Fruit fly (Drosophila melanogaster) whole organism, embryonic: ENCODE measurements around the gene CG2533.

Experiments
- B-H1 ChIP-seq: fragments of 200-800 bp; sonication (Bioruptor generic); IDR thresholded peaks from 3 replicates; pipeline ENCODE4 v1.3.6; 2022; ENCODE audit warnings: missing biosample characterization, missing genetic modification characterization
- C15 ChIP-seq: fragments of 200-800 bp; sonication (Bioruptor generic); IDR thresholded peaks from 3 replicates; pipeline ENCODE4 v1.3.6; 2022; ENCODE audit warnings: missing biosample characterization, missing genetic modification characterization
- CG10431 ChIP-seq: fragments of 200-800 bp; sonication (Bioruptor generic); optimal IDR thresholded peaks from 3 replicates; lab custom pipeline; 2018; ENCODE audit warnings: missing biosample characterization, mild to moderate bottlenecking, missing genetic modification characterization
- CG10543 ChIP-seq: fragments of 200-800 bp; sonication (Bioruptor generic); optimal IDR thresholded peaks from 3 replicates; lab custom pipeline; 2017; ENCODE audit warnings: missing biosample characterization, mild to moderate bottlenecking, missing genetic modification characterization, moderate library complexity
- CG12219 ChIP-seq: fragments of 200-800 bp; sonication (Bioruptor generic); optimal IDR thresholded peaks from 3 replicates; lab custom pipeline; 2018; ENCODE audit warnings: missing biosample characterization, mild to moderate bottlenecking, missing genetic modification characterization
- CG14710 ChIP-seq: fragments of 200-800 bp; sonication (Bioruptor generic); optimal IDR thresholded peaks from 3 replicates; lab custom pipeline; 2019; ENCODE audit warnings: missing biosample characterization, mild to moderate bottlenecking, missing genetic modification characterization, moderate library complexity
- CG1529 ChIP-seq: fragments of 200-800 bp; sonication (Bioruptor generic); optimal IDR thresholded peaks from 3 replicates; lab custom pipeline; 2018; ENCODE audit warnings: missing biosample characterization, missing genetic modification characterization
- CG17359 ChIP-seq: fragments of 200-800 bp; sonication (Bioruptor generic); optimal IDR thresholded peaks from 3 replicates; lab custom pipeline; 2018; ENCODE audit warnings: missing biosample characterization, mild to moderate bottlenecking, missing genetic modification characterization, moderate library complexity
- CG17385 ChIP-seq: fragments of 200-800 bp; sonication (Bioruptor generic); optimal IDR thresholded peaks from 3 replicates; lab custom pipeline; 2018; ENCODE audit warnings: missing biosample characterization, mild to moderate bottlenecking, missing genetic modification characterization
- CG17568 ChIP-seq: fragments of 200-800 bp; sonication (Bioruptor generic); optimal IDR thresholded peaks from 2 replicates; lab custom pipeline; 2018; ENCODE audit warnings: missing biosample characterization, mild to moderate bottlenecking, missing genetic modification characterization, moderate library complexity
- CG1792 ChIP-seq: fragments of 200-800 bp; sonication (Bioruptor generic); optimal IDR thresholded peaks from 2 replicates; lab custom pipeline; 2016; ENCODE audit warnings: missing biosample characterization, missing genetic modification characterization
- CG18262 ChIP-seq: fragments of 200-800 bp; optimal IDR thresholded peaks from 3 replicates; lab custom pipeline; 2019; ENCODE audit warnings: missing biosample characterization, mild to moderate bottlenecking, missing genetic modification characterization, moderate library complexity
- CG18619 ChIP-seq: fragments of 200-800 bp; sonication (Bioruptor generic); optimal IDR thresholded peaks from 3 replicates; lab custom pipeline; 2017; ENCODE audit warnings: missing biosample characterization, mild to moderate bottlenecking, missing genetic modification characterization
- CG2875 ChIP-seq: fragments of 200-800 bp; sonication (Bioruptor generic); optimal IDR thresholded peaks from 2 replicates; lab custom pipeline; 2017; ENCODE audit warnings: missing biosample characterization, mild to moderate bottlenecking, missing genetic modification characterization, missing genetic modification reagents
- CG5180 ChIP-seq: fragments of 200-800 bp; sonication (Bioruptor generic); optimal IDR thresholded peaks from 3 replicates; lab custom pipeline; 2017; ENCODE audit warnings: missing biosample characterization, missing genetic modification characterization, mild to moderate bottlenecking, moderate library complexity, missing genetic modification reagents
- CG7556 ChIP-seq: fragments of 200-800 bp; sonication (Bioruptor generic); optimal IDR thresholded peaks from 2 replicates; lab custom pipeline; 2017; ENCODE audit warnings: missing biosample characterization, mild to moderate bottlenecking, missing genetic modification characterization
- CG7928 ChIP-seq: fragments of 200-800 bp; sonication (Bioruptor generic); optimal IDR thresholded peaks from 2 replicates; lab custom pipeline; 2017; ENCODE audit warnings: missing biosample characterization, mild to moderate bottlenecking, missing genetic modification characterization
- CG8359 ChIP-seq: fragments of 200-800 bp; sonication (Bioruptor generic); optimal IDR thresholded peaks from 2 replicates; lab custom pipeline; 2017; ENCODE audit warnings: missing biosample characterization, mild to moderate bottlenecking, missing genetic modification characterization, borderline replicate concordance
- CG8765 ChIP-seq: fragments of 200-800 bp; sonication (Bioruptor generic); IDR thresholded peaks from 2 replicates; pipeline ENCODE4 v1.3.6; 2022; ENCODE audit warnings: missing biosample characterization, missing genetic modification characterization
- Dbx ChIP-seq: fragments of 200-800 bp; sonication (Bioruptor generic); IDR thresholded peaks from 3 replicates; pipeline ENCODE4 v1.3.6; 2022; ENCODE audit warnings: missing biosample characterization, missing genetic modification characterization
- Dip2 ChIP-seq: fragments of 200-800 bp; sonication (Bioruptor generic); IDR thresholded peaks from 2 replicates; pipeline ENCODE4 v1.3.6; 2022; ENCODE audit warnings: missing biosample characterization, missing genetic modification characterization
- GATAe ChIP-seq: fragments of 200-800 bp; sonication (Bioruptor generic); conservative IDR thresholded peaks from 2 replicates; pipeline ENCODE4 v1.3.6; 2022; ENCODE audit warnings: missing biosample characterization, missing genetic modification characterization
- Jarid2 ChIP-seq: fragments of 200-800 bp; sonication (Bioruptor generic); optimal IDR thresholded peaks from 3 replicates; lab custom pipeline; 2017; ENCODE audit warnings: mild to moderate bottlenecking, missing biosample characterization, missing genetic modification reagents, missing genetic modification characterization
- Rx ChIP-seq: fragments of 200-800 bp; sonication (Bioruptor generic); IDR thresholded peaks from 2 replicates; pipeline ENCODE4 v1.3.6; 2022; ENCODE audit warnings: missing biosample characterization, missing genetic modification characterization
- Side ChIP-seq: fragments of 200-800 bp; sonication (Bioruptor generic); optimal IDR thresholded peaks from 2 replicates; lab custom pipeline; 2016; ENCODE audit warnings: missing biosample characterization, missing genetic modification characterization
- Sox100B ChIP-seq: fragments of 200-800 bp; sonication (Bioruptor generic); optimal IDR thresholded peaks from 3 replicates; lab custom pipeline; 2018; ENCODE audit warnings: missing biosample characterization, mild to moderate bottlenecking, missing genetic modification characterization
- da ChIP-seq: fragments of 200-800 bp; sonication (Bioruptor generic); optimal IDR thresholded peaks from 2 replicates; lab custom pipeline; 2016; ENCODE audit warnings: missing biosample characterization, missing genetic modification characterization
- dimm ChIP-seq: fragments of 200-800 bp; sonication (Bioruptor generic); IDR thresholded peaks from 2 replicates; pipeline ENCODE4 v1.3.6; 2022; ENCODE audit warnings: missing biosample characterization, missing genetic modification characterization
- dmrt11E ChIP-seq: fragments of 200-800 bp; sonication (Bioruptor generic); optimal IDR thresholded peaks from 3 replicates; lab custom pipeline; 2018; ENCODE audit warnings: missing biosample characterization, mild to moderate bottlenecking, missing genetic modification characterization, moderate library complexity
- eyg ChIP-seq: fragments of 200-800 bp; sonication (Bioruptor generic); optimal IDR thresholded peaks from 3 replicates; lab custom pipeline; 2016; ENCODE audit warnings: missing biosample characterization, missing genetic modification characterization
- fd96Cb ChIP-seq: fragments of 200-800 bp; sonication (Bioruptor generic); optimal IDR thresholded peaks from 2 replicates; lab custom pipeline; 2018; ENCODE audit warnings: missing biosample characterization, mild to moderate bottlenecking, missing genetic modification characterization, moderate library complexity
- ham ChIP-seq: fragments of 200-800 bp; sonication (Bioruptor generic); IDR thresholded peaks from 2 replicates; pipeline ENCODE4 v1.3.6; 2022; ENCODE audit warnings: missing biosample characterization, missing genetic modification characterization
- hbn ChIP-seq: fragments of 200-800 bp; sonication (Bioruptor generic); IDR thresholded peaks from 2 replicates; pipeline ENCODE4 v1.3.6; 2022; ENCODE audit warnings: missing biosample characterization, missing genetic modification characterization; ENCODE audit not compliant: partially characterized antibody
- klu ChIP-seq: fragments of 200-800 bp; sonication (Bioruptor generic); IDR thresholded peaks from 2 replicates; pipeline ENCODE4 v1.3.6; 2022; ENCODE audit warnings: missing biosample characterization, missing genetic modification characterization
- lab ChIP-seq: fragments of 200-800 bp; sonication (Bioruptor generic); optimal IDR thresholded peaks from 3 replicates; lab custom pipeline; 2017; ENCODE audit warnings: missing biosample characterization, missing genetic modification characterization, mild to moderate bottlenecking, moderate library complexity, missing genetic modification reagents
- lilli ChIP-seq: fragments of 200-800 bp; sonication (Bioruptor generic); optimal IDR thresholded peaks from 3 replicates; lab custom pipeline; 2016; ENCODE audit warnings: missing biosample characterization, missing genetic modification characterization
- lov ChIP-seq, 2 experiments: fragments of 200-800 bp in 1 of 2; fragments of >200 bp in 1 of 2; sonication (Bioruptor generic) in 1 of 2; IDR thresholded peaks in 1 of 2; optimal IDR thresholded peaks in 1 of 2; 2 replicates in 1 of 2; 3 replicates in 1 of 2; pipeline versions ENCODE4 v1.3.6 to Lab custom; 2017 to 2022; ENCODE audit warnings: missing biosample characterization in 1 of 2, missing genetic modification characterization in 1 of 2
- luna ChIP-seq: fragments of 200-800 bp; sonication (Bioruptor generic); optimal IDR thresholded peaks from 2 replicates; lab custom pipeline; 2016; ENCODE audit warnings: missing biosample characterization, missing genetic modification characterization
- odd ChIP-seq: fragments of 200-800 bp; sonication (Bioruptor generic); optimal IDR thresholded peaks from 2 replicates; lab custom pipeline; 2017; ENCODE audit warnings: missing biosample characterization, mild to moderate bottlenecking, missing genetic modification characterization
- sc ChIP-seq, 3 experiments: fragments of >200 bp in 2 of 3; fragments of 200-800 bp in 1 of 3; sonication (Bioruptor generic) in 1 of 3; optimal IDR thresholded peaks; 2 replicates in 2 of 3; 3 replicates in 1 of 3; lab custom pipeline; 2017; ENCODE audit warnings: mild to moderate bottlenecking in 1 of 3, missing biosample characterization in 1 of 3, missing genetic modification characterization in 1 of 3, missing genetic modification reagents in 1 of 3
- sens-2 ChIP-seq: fragments of 200-800 bp; sonication (Bioruptor generic); IDR thresholded peaks from 2 replicates; pipeline ENCODE4 v1.3.6; 2022; ENCODE audit warnings: missing biosample characterization, missing genetic modification characterization
- ssp ChIP-seq: fragments of 200-800 bp; sonication (Bioruptor generic); IDR thresholded peaks from 2 replicates; pipeline ENCODE4 v1.3.6; 2022; ENCODE audit warnings: missing biosample characterization, missing genetic modification characterization
- stwl ChIP-seq: fragments of 200-800 bp; sonication (Bioruptor generic); optimal IDR thresholded peaks from 3 replicates; lab custom pipeline; 2018; ENCODE audit warnings: missing biosample characterization, mild to moderate bottlenecking, missing genetic modification characterization, moderate library complexity
- toy ChIP-seq: fragments of 200-800 bp; sonication (Bioruptor generic); IDR thresholded peaks from 2 replicates; pipeline ENCODE4 v1.3.6; 2022; ENCODE audit warnings: missing biosample characterization, missing genetic modification characterization
- tup ChIP-seq: fragments of 200-800 bp; sonication (Bioruptor generic); optimal IDR thresholded peaks from 2 replicates; lab custom pipeline; 2016; ENCODE audit warnings: missing biosample characterization, mild to moderate bottlenecking, missing genetic modification characterization, moderate library complexity
- usp ChIP-seq: fragments of >200 bp; optimal IDR thresholded peaks from 2 replicates; lab custom pipeline; 2017; ENCODE audit warnings: missing biosample characterization, missing genetic modification characterization
- vvl ChIP-seq: fragments of 200-800 bp; sonication (Bioruptor generic); IDR thresholded peaks from 2 replicates; pipeline ENCODE4 v1.3.6; 2022; ENCODE audit warnings: missing biosample characterization, missing genetic modification characterization

CG2533 gene

dm6 chrX:11559728-11560724 lies 44.0 kb downstream of the CG2533 start (continued):
- no peak for TF ChIP-seq Sox100B (GFP tag; lab: Kevin White, UChicago)
- TF ChIP-seq lilli (GFP tag; lab: Kevin White, UChicago), result peak; percentile 66
- peak; percentile 78 for TF ChIP-seq CG5180 (GFP tag; lab: Kevin White, UChicago)
- no peak for TF ChIP-seq eyg (GFP tag; lab: Kevin White, UChicago)
- TF ChIP-seq CG8359 (GFP tag; lab: Kevin White, UChicago), result peak; percentile 68
- TF ChIP-seq Dip2 (GFP tag; lab: Robert Waterston, UW), result no peak
- peak; percentile 83 for TF ChIP-seq fd96Cb
- TF ChIP-seq CG10431 (GFP tag; lab: Kevin White, UChicago), result no peak
- no peak for TF ChIP-seq sens-2
- peak; percentile 88 for TF ChIP-seq CG17359 (tag; lab: Kevin White, UChicago)
- no peak for TF ChIP-seq B-H1 (GFP tag; lab: Robert Waterston, UW)
- TF ChIP-seq GATAe (GFP tag; lab: Robert Waterston, UW), result no peak
- no peak for TF ChIP-seq lov (optimal IDR thresholded peaks at IDR 0.05; lab: Kevin White, UChicago)
- no peak for TF ChIP-seq lov (GFP tag; IDR thresholded peaks at IDR 0.05; lab: Robert Waterston, UW)
- peak; percentile 87 for TF ChIP-seq CG10543 (GFP tag; lab: Kevin White, UChicago)
- peak; percentile 47; the same call in 1 of the 2 replicates for TF ChIP-seq ssp (GFP tag; lab: Robert Waterston, UW)
- no peak for TF ChIP-seq Rx (GFP tag; lab: Robert Waterston, UW)
- TF ChIP-seq CG17568 (GFP tag; lab: Kevin White, UChicago), result no peak
- no peak for TF ChIP-seq CG1792 (GFP tag; lab: Kevin White, UChicago)
- peak; percentile 55; the same call in 1 of the 2 replicates for TF ChIP-seq klu (GFP tag; lab: Robert Waterston, UW)
- TF ChIP-seq da, result no peak
- TF ChIP-seq dmrt11E (tag; lab: Kevin White, UChicago), result peak; percentile 23
- peak; percentile 86 for TF ChIP-seq CG17385 (GFP tag; lab: Kevin White, UChicago)
- peak; percentile 67 for TF ChIP-seq CG2875 (GFP tag; lab: Kevin White, UChicago)
- TF ChIP-seq dimm (GFP tag; lab: Robert Waterston, UW), result no peak
- TF ChIP-seq sc (optimal IDR thresholded peaks at IDR 0.05; lab: Kevin White, UChicago), result no peak
- TF ChIP-seq sc (GFP tag; optimal IDR thresholded peaks at IDR 0.05; lab: Kevin White, UChicago), result peak; percentile 69
- peak; percentile 20 for TF ChIP-seq CG7928
- TF ChIP-seq CG7556 (GFP tag; lab: Kevin White, UChicago), result peak; percentile 94
- TF ChIP-seq vvl, result peak; percentile 62; the same call in 1 of the 2 replicates
- no peak for TF ChIP-seq hbn (GFP tag; lab: Robert Waterston, UW)
- no peak for TF ChIP-seq luna (GFP tag; lab: Kevin White, UChicago)
- 0 out of 2 replicates have a peak, but pooled peaks have one; percentile 21 for TF ChIP-seq toy
- TF ChIP-seq CG1529 (GFP tag; lab: Kevin White, UChicago), result peak; percentile 73
- TF ChIP-seq ham, result 0 out of 2 replicates have a peak, but pooled peaks have one; percentile 15
- TF ChIP-seq CG12219 (GFP tag; lab: Kevin White, UChicago), result peak; percentile 74
- peak; percentile 87 for TF ChIP-seq CG18619 (GFP tag; lab: Kevin White, UChicago)
- TF ChIP-seq Side, result peak; percentile 4
- peak; percentile 91 for TF ChIP-seq lab (GFP tag; lab: Kevin White, UChicago)
- TF ChIP-seq stwl (tag; lab: Kevin White, UChicago), result no peak
- TF ChIP-seq Dbx (GFP tag; lab: Robert Waterston, UW), result peak; percentile 70; the same call in 2 of the 3 replicates
- no peak for TF ChIP-seq usp (GFP tag; lab: Kevin White, UChicago)
- TF ChIP-seq C15 (GFP tag; lab: Robert Waterston, UW), result no peak
- TF ChIP-seq CG14710 (tag; lab: Kevin White, UChicago), result peak; percentile 68
- peak; percentile 87 for TF ChIP-seq CG18262 (tag; lab: Kevin White, UChicago)
- peak; percentile 58 for TF ChIP-seq Jarid2 (GFP tag; lab: Kevin White, UChicago)
- TF ChIP-seq odd, result peak; percentile 86
- no peak for TF ChIP-seq tup (GFP tag; lab: Kevin White, UChicago)
- TF ChIP-seq CG8765 (GFP tag; lab: Robert Waterston, UW), result no peak
